Fruit fly (Drosophila melanogaster): ENCODE measurements around the gene CG32270.

Gene CG32270

DNA sequence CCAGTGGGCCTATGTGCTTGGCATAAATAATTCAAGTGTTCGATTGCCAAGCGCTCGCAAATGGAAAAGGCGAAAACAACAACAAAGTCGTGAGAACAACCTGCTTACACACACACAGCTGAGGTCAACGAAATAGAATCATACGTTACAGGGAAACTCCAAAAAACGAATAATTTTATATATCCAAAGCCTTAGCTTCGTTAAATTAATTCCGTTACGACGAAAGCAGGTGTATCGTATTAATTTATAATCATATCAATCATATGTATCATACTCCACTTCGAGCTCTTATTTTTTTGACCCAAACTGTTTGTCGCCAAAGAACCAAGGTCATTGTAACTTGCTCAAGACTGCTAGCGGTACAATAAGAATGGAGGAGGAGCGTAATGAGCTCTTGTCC lies 29.3 kb downstream of the CG32270 start (continued):
- TF ChIP-seq lab (GFP tag; optimal IDR thresholded peaks at IDR 0.05) (peak; percentile 94), Poxn (GFP tag; IDR thresholded peaks at IDR 0.05) (peak; percentile 68), Optix (GFP tag; IDR thresholded peaks at IDR 0.05) (peak; percentile 78), CG10565 (GFP tag; optimal IDR thresholded peaks at IDR 0.05) (peak; percentile 70), CG17186 (GFP tag; optimal IDR thresholded peaks at IDR 0.05) (peak; percentile 18), CG6272 (GFP tag; IDR thresholded peaks at IDR 0.05) (peak; percentile 75), dmrt99B (tag; optimal IDR thresholded peaks at IDR 0.05) (no peak), Hmr (GFP tag; optimal IDR thresholded peaks at IDR 0.05) (peak; percentile 89), Drgx (GFP tag; IDR thresholded peaks at IDR 0.05) (peak; percentile 90), abd-A (tag; optimal IDR thresholded peaks at IDR 0.05) (no peak), CG5245 (GFP tag; optimal IDR thresholded peaks at IDR 0.05) (peak; percentile 84), CG10431 (GFP tag; optimal IDR thresholded peaks at IDR 0.05) (peak; percentile 11), sc (optimal IDR thresholded peaks at IDR 0.05) (no peak), sc (GFP tag; optimal IDR thresholded peaks at IDR 0.05) (peak; percentile 50), CG12236 (GFP tag; optimal IDR thresholded peaks at IDR 0.05) (peak; percentile 57), dysf (GFP tag; IDR thresholded peaks at IDR 0.05) (peak; percentile 93), mam (GFP tag; optimal IDR thresholded peaks at IDR 0.05) (peak; percentile 88), CG11723 (GFP tag; optimal IDR thresholded peaks at IDR 0.05) (peak; percentile 68), Chrac-16 (GFP tag; optimal IDR thresholded peaks at IDR 0.05) (peak; percentile 81), fd64A (GFP tag; optimal IDR thresholded peaks at IDR 0.05) (peak; percentile 57), Ravus (GFP tag; IDR thresholded peaks at IDR 0.05) (peak; percentile 53), CG30403 (GFP tag; optimal IDR thresholded peaks at IDR 0.05) (peak; percentile 86), Mes4 (GFP tag; optimal IDR thresholded peaks at IDR 0.05) (peak; percentile 60), Hmx (GFP tag; optimal IDR thresholded peaks at IDR 0.05) (no peak), CG15073 (GFP tag; optimal IDR thresholded peaks at IDR 0.05) (peak; percentile 40), danr (GFP tag; IDR thresholded peaks at IDR 0.05) (peak; percentile 75), CG10267 (tag; optimal IDR thresholded peaks at IDR 0.05) (peak; percentile 83), chn (GFP tag; optimal IDR thresholded peaks at IDR 0.05) (peak; percentile 79), gce (GFP tag; IDR thresholded peaks at IDR 0.05) (peak; percentile 85), Ada2b (GFP tag; IDR thresholded peaks at IDR 0.05) (peak; percentile 94), br (optimal IDR thresholded peaks at IDR 0.05) (no peak), CG3726 (GFP tag; IDR thresholded peaks at IDR 0.05) (peak; percentile 85), sim (GFP tag; IDR thresholded peaks at IDR 0.05) (peak; percentile 78), gro (GFP tag; optimal IDR thresholded peaks at IDR 0.05) (peak; percentile 94), CG11247 (GFP tag; IDR thresholded peaks at IDR 0.05) (peak; percentile 86), tll (GFP tag; optimal IDR thresholded peaks at IDR 0.05) (no peak), cg (GFP tag; optimal IDR thresholded peaks at IDR 0.05) (no peak), stc (GFP tag; IDR thresholded peaks at IDR 0.05) (peak; percentile 85), Xrp1 (GFP tag; IDR thresholded peaks at IDR 0.05) (peak; percentile 96), CG8290 (GFP tag; optimal IDR thresholded peaks at IDR 0.05) (peak; percentile 79), CG8290 (tag; optimal IDR thresholded peaks at IDR 0.05) (no peak), pzg (GFP tag; optimal IDR thresholded peaks at IDR 0.05) (peak; percentile 1), Sry-δ (GFP tag; optimal IDR thresholded peaks at IDR 0.05) (no peak), CG3838 (GFP tag; optimal IDR thresholded peaks at IDR 0.05) (peak; percentile 4), Bteb2 (GFP tag; optimal IDR thresholded peaks at IDR 0.05) (peak; percentile 81), ERR (GFP tag; optimal IDR thresholded peaks at IDR 0.05) (peak; percentile 62), CG16815 (GFP tag; optimal IDR thresholded peaks at IDR 0.05) (peak; percentile 57), NC2β (GFP tag; optimal IDR thresholded peaks at IDR 0.05) (peak; percentile 52), CG4730 (GFP tag; IDR thresholded peaks at IDR 0.05) (peak; percentile 82), tna (GFP tag; IDR thresholded peaks at IDR 0.05; ENCODE audit: partially characterized antibody) (no peak), CG8765 (GFP tag; IDR thresholded peaks at IDR 0.05) (peak; percentile 71), eyg (GFP tag; optimal IDR thresholded peaks at IDR 0.05) (peak; percentile 78), Dad (GFP tag; optimal IDR thresholded peaks at IDR 0.05) (peak; percentile 78)
